Worm (Caenorhabditis elegans): ENCODE data around the gene Y71H2B.5.
A peak's percentile ranks its signal among the peaks of the same experiment; 100 is the strongest.

Y71H2B.5 gene

DNA sequence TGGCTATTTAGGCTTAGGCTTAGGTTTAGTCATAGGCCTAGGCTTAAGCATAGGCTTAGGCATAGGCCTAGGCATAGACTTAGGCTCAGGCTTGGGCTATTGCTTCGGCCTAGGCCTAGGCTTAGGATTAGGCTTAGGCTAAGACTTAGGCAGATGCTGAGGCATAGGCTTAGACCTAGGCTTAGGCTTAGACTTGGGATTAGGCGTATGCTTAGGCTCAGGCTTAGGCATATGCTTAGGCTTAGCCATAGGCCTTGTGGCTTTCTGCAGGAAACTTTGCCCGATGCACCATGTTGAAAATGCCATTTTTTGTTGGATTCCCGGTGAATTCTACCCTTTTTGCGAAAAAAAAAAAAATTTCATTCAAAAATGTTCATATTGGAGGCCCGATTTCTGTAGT lies 29.8 kb upstream of the Y71H2B.5 start:
- TF ChIP-seq unc-62 (GFP tag; optimal IDR thresholded peaks at IDR 0.05) (no peak), ceh-82 (tag; optimal IDR thresholded peaks at IDR 0.05) (no peak), hmg-11 (tag; optimal IDR thresholded peaks at IDR 0.05) (no peak), nhr-67 (tag; optimal IDR thresholded peaks at IDR 0.05) (no peak), pqm-1 (tag; optimal IDR thresholded peaks at IDR 0.05) (no peak), lin-39 (tag; optimal IDR thresholded peaks at IDR 0.05) (no peak), nhr-77 (tag; optimal IDR thresholded peaks at IDR 0.05) (no peak), skn-1 (tag; optimal IDR thresholded peaks at IDR 0.05) (no peak), ztf-11 (tag; optimal IDR thresholded peaks at IDR 0.05) (no peak), pha-4 (tag; optimal IDR thresholded peaks at IDR 0.05) (no peak), ceh-28 (tag; optimal IDR thresholded peaks at IDR 0.05) (no peak), nhr-11 (tag; optimal IDR thresholded peaks at IDR 0.05) (no peak), daf-12 (tag; optimal IDR thresholded peaks at IDR 0.05) (no peak)

DNA sequence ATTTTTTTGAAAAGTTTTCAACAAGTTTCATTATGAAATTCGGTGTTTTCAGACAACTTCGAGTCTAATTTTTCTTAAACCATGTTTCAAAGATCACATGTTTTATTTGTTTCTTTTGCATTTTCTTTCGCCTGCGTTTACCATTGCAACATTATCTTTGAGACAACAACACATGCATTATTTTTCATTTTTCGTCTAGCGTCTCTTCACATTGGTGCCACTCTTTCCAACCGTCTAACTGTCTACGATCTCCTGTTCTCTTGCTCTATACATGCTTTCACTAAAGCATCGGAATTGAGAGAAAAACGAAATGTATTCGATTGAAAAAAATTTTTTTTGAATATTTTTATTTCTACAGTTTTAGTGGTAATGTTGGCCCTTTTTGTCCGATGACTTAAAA lies 29.3 kb upstream of the Y71H2B.5 start:
- TF ChIP-seq elt-2 (tag; optimal IDR thresholded peaks at IDR 0.05) (peak; percentile 53), mml-1 (tag; optimal IDR thresholded peaks at IDR 0.05) (no peak), hmg-11 (tag; optimal IDR thresholded peaks at IDR 0.05) (peak; percentile 81), unc-62 (GFP tag; optimal IDR thresholded peaks at IDR 0.05) (no peak), egl-5 (tag; optimal IDR thresholded peaks at IDR 0.05) (peak; percentile 51), eor-1 (tag; optimal IDR thresholded peaks at IDR 0.05) (no peak), fkh-2 (tag; optimal IDR thresholded peaks at IDR 0.05) (no peak), nhr-76 (tag; optimal IDR thresholded peaks at IDR 0.05) (no peak), jun-1 (tag; optimal IDR thresholded peaks at IDR 0.05) (no peak), pha-4 (tag; optimal IDR thresholded peaks at IDR 0.05) (peak; percentile 60), ceh-82 (tag; optimal IDR thresholded peaks at IDR 0.05) (no peak), nhr-23 (tag; optimal IDR thresholded peaks at IDR 0.05) (peak; percentile 7), skn-1 (tag; optimal IDR thresholded peaks at IDR 0.05) (no peak), nhr-25 (tag; optimal IDR thresholded peaks at IDR 0.05) (no peak), nfya-1 (tag; optimal IDR thresholded peaks at IDR 0.05; ENCODE audit: insufficient read depth) (peak; percentile 84), ceh-28 (tag; optimal IDR thresholded peaks at IDR 0.05) (peak; percentile 8), ZK546.5 (tag; optimal IDR thresholded peaks at IDR 0.05) (no peak), fkh-10 (GFP tag; optimal IDR thresholded peaks at IDR 0.05) (no peak), lin-39 (tag; optimal IDR thresholded peaks at IDR 0.05) (no peak), tbx-2 (tag; optimal IDR thresholded peaks at IDR 0.05) (no peak), lin-15B (tag; optimal IDR thresholded peaks at IDR 0.05) (no peak), aly-2 (tag; optimal IDR thresholded peaks at IDR 0.05) (no peak), nhr-43 (tag; optimal IDR thresholded peaks at IDR 0.05; ENCODE audit: poor library complexity, severe bottlenecking) (peak; percentile 19), snpc-4 (tag; optimal IDR thresholded peaks at IDR 0.05) (no peak), R02D3.7 (tag; optimal IDR thresholded peaks at IDR 0.05) (peak; percentile 21), ceh-16 (tag; optimal IDR thresholded peaks at IDR 0.05) (no peak), pqm-1 (tag; optimal IDR thresholded peaks at IDR 0.05) (peak; percentile 27)

- TF ChIP-seq ceh-9 (tag; optimal IDR thresholded peaks at IDR 0.05) (no peak), lin-15B (tag; optimal IDR thresholded peaks at IDR 0.05) (no peak)
Observed at ce11 chrIII:2578993-2579392, 28.8 kb upstream of the Y71H2B.5 start, which contains the start of gene Y71H2B.8. Y71H2B.8 (plus strand) TSS chrIII:2579293.

ce11 chrIII:2586193-2586592 lies 21.6 kb upstream of the Y71H2B.5 start, which contains the start of gene gpa-17:
gpa-17 (plus strand) TSS chrIII:2586555.
- TF ChIP-seq egl-27 (tag; optimal IDR thresholded peaks at IDR 0.05) (no peak), unc-62 (GFP tag; optimal IDR thresholded peaks at IDR 0.05) (no peak), nhr-76 (tag; optimal IDR thresholded peaks at IDR 0.05) (no peak), ceh-28 (tag; optimal IDR thresholded peaks at IDR 0.05) (peak; percentile 22), elt-2 (tag; optimal IDR thresholded peaks at IDR 0.05) (peak; percentile 77), ama-1 (optimal IDR thresholded peaks at IDR 0.05) (no peak), pha-4 (tag; optimal IDR thresholded peaks at IDR 0.05) (peak; percentile 44), pqm-1 (tag; optimal IDR thresholded peaks at IDR 0.05) (peak; percentile 25), zag-1 (tag; optimal IDR thresholded peaks at IDR 0.05) (no peak)

Measured in whole organism, L3 larva.